Fruit fly (Drosophila melanogaster): Measurements from ENCODE around the gene CG14297.

The CG14297 gene

dm6 chr3R:18912782-18913331 is 14.9 kb downstream of the CG14297 start, which contains the start of gene Sgsh (continued):
- no peak for TF ChIP-seq org-1 (GFP tag; optimal IDR thresholded peaks at IDR 0.05)
- TF ChIP-seq CG30403 (GFP tag; optimal IDR thresholded peaks at IDR 0.05): no peak
- TF ChIP-seq kni (GFP tag; optimal IDR thresholded peaks at IDR 0.05): peak; percentile 82
- no peak for TF ChIP-seq HmgZ (tag; optimal IDR thresholded peaks at IDR 0.05)
- no peak for TF ChIP-seq CkIIα-i1 (GFP tag; IDR thresholded peaks at IDR 0.05)
- TF ChIP-seq Trl (optimal IDR thresholded peaks at IDR 0.05): peak in 1 of 2 experiments; percentile 54
- TF ChIP-seq Trl (GFP tag; optimal IDR thresholded peaks at IDR 0.05): no peak

- no peak for TF ChIP-seq cwo (GFP tag; optimal IDR thresholded peaks at IDR 0.05)
- peak; percentile 23; the same call in 1 of the 2 replicates for TF ChIP-seq CG10366 (GFP tag; IDR thresholded peaks at IDR 0.05)
- peak; percentile 9 for TF ChIP-seq az2 (GFP tag; optimal IDR thresholded peaks at IDR 0.05)
- no peak for TF ChIP-seq E2f2 (GFP tag; IDR thresholded peaks at IDR 0.05)
- TF ChIP-seq Xrp1 (GFP tag; IDR thresholded peaks at IDR 0.05): peak; percentile 70
- TF ChIP-seq CG7839 (tag; optimal IDR thresholded peaks at IDR 0.05): peak; percentile 14
- peak; percentile 18; the same call in 1 of the 2 replicates for TF ChIP-seq CG31224 (GFP tag; IDR thresholded peaks at IDR 0.05)
- TF ChIP-seq CG12659 (GFP tag; optimal IDR thresholded peaks at IDR 0.05): peak; percentile 6
- peak; percentile 25 to 57 for TF ChIP-seq Trl (optimal IDR thresholded peaks at IDR 0.05)
- TF ChIP-seq Trl (GFP tag; optimal IDR thresholded peaks at IDR 0.05): no peak
- TF ChIP-seq Sox102F (GFP tag; optimal IDR thresholded peaks at IDR 0.05): peak; percentile 30
- TF ChIP-seq Ssrp (tag; optimal IDR thresholded peaks at IDR 0.05): peak; percentile 8
- TF ChIP-seq CG18262 (tag; optimal IDR thresholded peaks at IDR 0.05): peak; percentile 41
- peak; percentile 7 for TF ChIP-seq NK7.1 (GFP tag; optimal IDR thresholded peaks at IDR 0.05)
- TF ChIP-seq Sry-β (GFP tag; optimal IDR thresholded peaks at IDR 0.05): no peak
- no peak for TF ChIP-seq CG10979 (tag; optimal IDR thresholded peaks at IDR 0.05)
- no peak for TF ChIP-seq rib (GFP tag; IDR thresholded peaks at IDR 0.05)
- peak; percentile 12 for TF ChIP-seq nom (GFP tag; optimal IDR thresholded peaks at IDR 0.05)
- no peak for TF ChIP-seq Lim3 (GFP tag; IDR thresholded peaks at IDR 0.05)
- TF ChIP-seq Lhr (GFP tag; optimal IDR thresholded peaks at IDR 0.05): no peak
- no peak for TF ChIP-seq CG12299 (tag; optimal IDR thresholded peaks at IDR 0.05)
- peak; percentile 37 for TF ChIP-seq Sox100B (GFP tag; optimal IDR thresholded peaks at IDR 0.05)
- peak; percentile 59; the same call in 2 of the 3 replicates for TF ChIP-seq zfh1 (GFP tag; IDR thresholded peaks at IDR 0.05)
- peak; percentile 45 for TF ChIP-seq Oli (tag; optimal IDR thresholded peaks at IDR 0.05)
- peak in 1 of 2 experiments; percentile 77 for TF ChIP-seq crp (GFP tag; optimal IDR thresholded peaks at IDR 0.05)
- no peak for TF ChIP-seq CG11456 (GFP tag; IDR thresholded peaks at IDR 0.05)
- peak; percentile 4 for TF ChIP-seq dmrt99B (tag; optimal IDR thresholded peaks at IDR 0.05)
- TF ChIP-seq slbo (GFP tag; IDR thresholded peaks at IDR 0.05): 0 out of 2 replicates have a peak, but pooled peaks have one; percentile 21
- TF ChIP-seq Hmx (GFP tag; optimal IDR thresholded peaks at IDR 0.05): peak; percentile 39
- TF ChIP-seq sens (GFP tag): peak; percentile 92
- TF ChIP-seq chinmo (GFP tag; IDR thresholded peaks at IDR 0.05; ENCODE audit: partially characterized antibody): peak; percentile 46; the same call in 1 of the 4 replicates
- peak; percentile 61 for TF ChIP-seq CG15479 (GFP tag; optimal IDR thresholded peaks at IDR 0.05)
- peak; percentile 7 for TF ChIP-seq dmrt11E (tag; optimal IDR thresholded peaks at IDR 0.05)
- 0 out of 2 replicates have a peak, but pooled peaks have one; percentile 16 for TF ChIP-seq E2f1 (GFP tag; IDR thresholded peaks at IDR 0.05)
- peak; percentile 55 for TF ChIP-seq tio (GFP tag; optimal IDR thresholded peaks at IDR 0.05)
- TF ChIP-seq Rfx (GFP tag; IDR thresholded peaks at IDR 0.05): peak; percentile 57
- peak in 1 of 2 experiments; percentile 61 for TF ChIP-seq Pdp1 (GFP tag; optimal IDR thresholded peaks at IDR 0.05)
- TF ChIP-seq CG6689 (GFP tag; IDR thresholded peaks at IDR 0.05): no peak
- TF ChIP-seq CG30403 (GFP tag; optimal IDR thresholded peaks at IDR 0.05): peak; percentile 36
- TF ChIP-seq CG10462 (GFP tag; optimal IDR thresholded peaks at IDR 0.05): peak; percentile 20
- TF ChIP-seq bbx (GFP tag; IDR thresholded peaks at IDR 0.05; ENCODE audit: partially characterized antibody): peak; percentile 29; the same call in 1 of the 2 replicates
- TF ChIP-seq CG13775 (GFP tag; optimal IDR thresholded peaks at IDR 0.05): peak; percentile 45
These were observed 16.1 kb downstream of the CG14297 start for dm6 chr3R:18913856-18914593.

All from whole organism, embryonic.